Fruit fly (Drosophila melanogaster) whole organism, adult: ENCODE data around the gene His3.3A.

Experiments used
- CG11617 ChIP-seq: fragments of 200-800 bp; sonication (Bioruptor generic); optimal IDR thresholded peaks from 2 replicates; lab custom pipeline; 2017; ENCODE audit warnings: mild to moderate bottlenecking, missing biosample characterization, missing genetic modification reagents, missing genetic modification characterization
- CG12768 ChIP-seq: fragments of 200-800 bp; sonication (Bioruptor generic); optimal IDR thresholded peaks from 2 replicates; lab custom pipeline; 2017; ENCODE audit warnings: missing biosample characterization, missing genetic modification characterization, mild to moderate bottlenecking, moderate library complexity, missing genetic modification reagents
- CG14711 ChIP-seq: fragments of 200-800 bp; sonication (Bioruptor generic); optimal IDR thresholded peaks from 2 replicates; lab custom pipeline; 2018; ENCODE audit warnings: missing biosample characterization, mild to moderate bottlenecking, missing genetic modification characterization, moderate library complexity
- CG1620 ChIP-seq: fragments of 200-800 bp; sonication (Bioruptor generic); optimal IDR thresholded peaks from 2 replicates; lab custom pipeline; 2016; ENCODE audit warnings: missing biosample characterization, missing genetic modification characterization
- CG33017 ChIP-seq: fragments of 200-800 bp; sonication (Bioruptor generic); optimal IDR thresholded peaks from 2 replicates; lab custom pipeline; 2018; ENCODE audit warnings: missing biosample characterization, mild to moderate bottlenecking, missing genetic modification characterization, moderate library complexity
- CG5204 ChIP-seq: fragments of 200-800 bp; sonication (Bioruptor generic); optimal IDR thresholded peaks from 2 replicates; lab custom pipeline; 2016; ENCODE audit warnings: missing biosample characterization, missing genetic modification characterization
- CG7045 ChIP-seq: fragments of 200-800 bp; sonication (Bioruptor generic); optimal IDR thresholded peaks from 2 replicates; lab custom pipeline; 2017; ENCODE audit warnings: missing biosample characterization, mild to moderate bottlenecking, missing genetic modification characterization
- CG7101 ChIP-seq: fragments of 200-800 bp; sonication (Bioruptor generic); optimal IDR thresholded peaks from 2 replicates; lab custom pipeline; 2018; ENCODE audit warnings: missing biosample characterization, mild to moderate bottlenecking, missing genetic modification characterization, moderate library complexity
- Clk ChIP-seq: fragments of 200-800 bp; sonication (Bioruptor generic); optimal IDR thresholded peaks from 2 replicates; lab custom pipeline; 2017; ENCODE audit warnings: missing biosample characterization, missing genetic modification characterization
- Crg-1 ChIP-seq: fragments of 200-800 bp; sonication (Bioruptor generic); optimal IDR thresholded peaks from 2 replicates; lab custom pipeline; 2016; ENCODE audit warnings: missing biosample characterization, missing genetic modification characterization
- Hr96 ChIP-seq: fragments of 200-800 bp; sonication (Bioruptor generic); optimal IDR thresholded peaks from 2 replicates; lab custom pipeline; 2016; ENCODE audit warnings: missing biosample characterization, missing genetic modification characterization
- Mnt ChIP-seq: fragments of 200-800 bp; sonication (Bioruptor generic); optimal IDR thresholded peaks from 2 replicates; lab custom pipeline; 2016; ENCODE audit warnings: missing biosample characterization, mild to moderate bottlenecking, missing genetic modification characterization
- bab1 ChIP-seq: fragments of 200-800 bp; sonication (Bioruptor generic); optimal IDR thresholded peaks from 3 replicates; lab custom pipeline; 2019; ENCODE audit warnings: missing biosample characterization, mild to moderate bottlenecking, missing genetic modification characterization, moderate library complexity
- cic ChIP-seq: fragments of 200-800 bp; sonication (Bioruptor generic); optimal IDR thresholded peaks from 2 replicates; lab custom pipeline; 2017; ENCODE audit warnings: missing biosample characterization, mild to moderate bottlenecking, missing genetic modification characterization, moderate library complexity
- cnc ChIP-seq, 2 experiments: fragments of >200 bp; optimal IDR thresholded peaks; 2 replicates each; lab custom pipeline; 2017
- kay ChIP-seq: fragments of 200-800 bp; sonication (Bioruptor generic); peaks from one replicate; lab custom pipeline; 2016; ENCODE audit warnings: missing biosample characterization, missing genetic modification characterization, borderline replicate concordance
- ovo ChIP-seq: fragments of 200-800 bp; sonication (Bioruptor generic); optimal IDR thresholded peaks from 2 replicates; lab custom pipeline; 2016; ENCODE audit warnings: missing biosample characterization, missing genetic modification characterization
- pad ChIP-seq: fragments of 200-800 bp; sonication (Bioruptor generic); optimal IDR thresholded peaks from 3 replicates; lab custom pipeline; 2017; ENCODE audit warnings: missing biosample characterization, missing genetic modification characterization, mild to moderate bottlenecking, moderate library complexity, missing genetic modification reagents
- tj ChIP-seq: fragments of 200-800 bp; sonication (Bioruptor generic); optimal IDR thresholded peaks from 3 replicates; lab custom pipeline; 2017; ENCODE audit warnings: missing biosample characterization, mild to moderate bottlenecking, missing genetic modification characterization, moderate library complexity
- toe ChIP-seq: fragments of 200-800 bp; sonication (Bioruptor generic); optimal IDR thresholded peaks from 2 replicates; lab custom pipeline; 2016; ENCODE audit warnings: missing biosample characterization, missing genetic modification characterization

Gene His3.3A

DNA sequence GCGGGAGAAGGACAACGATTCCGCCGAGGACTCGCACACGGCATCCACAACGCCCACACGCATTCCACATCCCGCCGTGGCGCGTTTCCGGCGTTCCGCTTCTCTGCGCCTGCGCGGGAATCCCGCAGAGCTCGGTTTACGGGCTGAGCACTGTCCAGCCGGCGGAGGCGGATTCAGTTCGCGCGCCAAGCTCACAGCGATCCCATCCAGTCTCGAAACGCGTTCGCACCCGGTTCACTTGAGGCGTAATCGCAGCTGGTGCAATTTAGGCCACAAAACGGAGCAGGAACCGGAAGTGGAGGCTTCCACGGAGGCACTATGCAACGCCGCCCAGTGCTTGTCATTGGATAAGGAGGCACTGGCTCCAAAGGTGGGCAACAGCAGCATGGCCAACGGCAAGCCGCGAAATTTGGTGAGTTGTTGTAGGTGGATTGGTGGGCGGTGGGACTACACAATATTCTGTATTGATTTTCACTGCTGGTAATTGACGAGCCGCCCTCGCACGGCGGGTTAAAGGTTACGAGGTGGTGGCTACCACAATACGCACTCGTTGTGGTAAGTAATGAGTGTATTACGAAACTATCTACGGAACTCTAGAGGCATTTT, 8.0 kb downstream of the His3.3A start:
- TF ChIP-seq cic, result peak; percentile 13
- no peak for TF ChIP-seq tj (GFP tag; lab: Kevin White, UChicago)
- no peak for TF ChIP-seq CG12768 (GFP tag; lab: Kevin White, UChicago)
- TF ChIP-seq Mnt (GFP tag; lab: Kevin White, UChicago), result no peak

DNA sequence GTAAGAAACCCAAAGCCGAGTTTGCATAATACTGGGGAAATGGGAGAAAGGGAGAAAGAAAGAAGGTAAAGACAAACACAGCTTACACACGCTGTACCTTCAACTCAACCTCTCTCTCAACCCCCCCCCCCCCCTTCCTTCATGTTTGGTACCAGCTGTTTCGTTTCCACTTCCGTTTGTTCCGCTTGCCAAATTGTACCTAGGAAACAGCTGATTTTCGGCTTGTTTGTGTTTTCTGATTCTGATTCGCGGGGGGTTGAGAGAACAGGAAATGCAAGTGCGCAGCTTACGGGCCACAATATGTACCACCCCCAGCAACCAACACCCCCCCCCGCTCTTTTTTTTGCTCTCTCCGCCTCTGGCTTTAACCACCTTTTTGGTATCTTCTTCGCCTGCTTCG, 9.1 kb downstream of the His3.3A start:
- no peak for TF ChIP-seq CG7101 (tag; lab: Kevin White, UChicago)
- peak; percentile 32 for TF ChIP-seq pad
- no peak for TF ChIP-seq CG7045 (GFP tag; lab: Kevin White, UChicago)
- no peak for TF ChIP-seq ovo (GFP tag; lab: Kevin White, UChicago)
- no peak for TF ChIP-seq CG33017 (tag; lab: Kevin White, UChicago)
- no peak for TF ChIP-seq toe (GFP tag; lab: Kevin White, UChicago)
- no peak for TF ChIP-seq CG14711 (tag; lab: Kevin White, UChicago)
- TF ChIP-seq cic, result peak; percentile 48
- peak; percentile 82 for TF ChIP-seq tj (GFP tag; lab: Kevin White, UChicago)
- peak; percentile 24 for TF ChIP-seq CG12768 (GFP tag; lab: Kevin White, UChicago)
- no peak for TF ChIP-seq kay
- TF ChIP-seq Clk (GFP tag; lab: Kevin White, UChicago), result no peak
- TF ChIP-seq CG11617, result no peak
- no peak for TF ChIP-seq CG1620 (GFP tag; lab: Kevin White, UChicago)
- no peak for TF ChIP-seq cnc (optimal IDR thresholded peaks at IDR 0.05; lab: Kevin White, UChicago)
- peak; percentile 0 for TF ChIP-seq bab1 (GFP tag; lab: Kevin White, UChicago)
- TF ChIP-seq Hr96, result no peak
- no peak for TF ChIP-seq Crg-1 (GFP tag; lab: Kevin White, UChicago)
- TF ChIP-seq Mnt (GFP tag; lab: Kevin White, UChicago), result no peak
- no peak for TF ChIP-seq CG5204 (GFP tag; lab: Kevin White, UChicago)

dm6 chr2L:5070797-5071579, 16.1 kb downstream of the His3.3A start, which contains the start of gene RpL37A:
TSS of gene RpL37A (plus strand) at chr2L:5070957.
- TF ChIP-seq CG5204 (GFP tag; lab: Kevin White, UChicago), result no peak
- TF ChIP-seq cic, result peak; percentile 62
- TF ChIP-seq bab1 (GFP tag; lab: Kevin White, UChicago), result peak; percentile 85
- peak; percentile 54 for TF ChIP-seq tj (GFP tag; lab: Kevin White, UChicago)
- peak; percentile 18 for TF ChIP-seq kay
- TF ChIP-seq CG1620 (GFP tag; lab: Kevin White, UChicago), result peak; percentile 86
- TF ChIP-seq CG7045 (GFP tag; lab: Kevin White, UChicago), result peak; percentile 57
- peak; percentile 63 for TF ChIP-seq ovo (GFP tag; lab: Kevin White, UChicago)
- peak; percentile 74 for TF ChIP-seq pad
- TF ChIP-seq CG14711 (tag; lab: Kevin White, UChicago), result peak; percentile 61
- TF ChIP-seq Crg-1 (GFP tag; lab: Kevin White, UChicago), result peak; percentile 73
- TF ChIP-seq CG11617, result peak; percentile 87
- peak; percentile 61 for TF ChIP-seq Clk (GFP tag; lab: Kevin White, UChicago)
- no peak for TF ChIP-seq toe (GFP tag; lab: Kevin White, UChicago)
- TF ChIP-seq CG7101 (tag; lab: Kevin White, UChicago), result peak; percentile 81
- TF ChIP-seq CG33017 (tag; lab: Kevin White, UChicago), result peak; percentile 54
- no peak for TF ChIP-seq cnc (optimal IDR thresholded peaks at IDR 0.05; lab: Kevin White, UChicago)
- TF ChIP-seq Mnt (GFP tag; lab: Kevin White, UChicago), result peak; percentile 76
- TF ChIP-seq CG12768 (GFP tag; lab: Kevin White, UChicago), result peak; percentile 66
- peak; percentile 84 for TF ChIP-seq Hr96

DNA sequence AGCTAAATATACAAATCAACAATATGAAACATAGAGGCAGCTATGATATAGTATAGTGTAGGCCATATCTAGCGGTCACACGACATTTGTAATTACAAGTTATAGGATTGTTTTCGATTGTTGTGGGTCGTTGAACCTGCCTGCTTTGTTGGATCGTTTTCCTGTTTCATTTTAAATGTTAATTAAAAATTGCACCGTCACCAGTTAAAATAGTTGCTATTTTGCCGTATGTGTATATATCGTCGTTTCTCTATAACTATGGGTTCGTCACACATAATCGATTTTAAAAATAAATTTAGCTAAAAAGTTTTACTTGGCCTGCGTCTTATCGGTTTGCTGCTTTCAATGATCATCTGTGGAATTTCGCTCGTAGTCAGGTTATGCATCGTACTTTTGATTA, 17.5 kb downstream of the His3.3A start:
- no peak for TF ChIP-seq toe (GFP tag; lab: Kevin White, UChicago)
- peak; percentile 2 for TF ChIP-seq tj (GFP tag; lab: Kevin White, UChicago)
- no peak for TF ChIP-seq CG33017 (tag; lab: Kevin White, UChicago)
- TF ChIP-seq CG14711 (tag; lab: Kevin White, UChicago), result no peak
- peak; percentile 64 for TF ChIP-seq kay

DNA sequence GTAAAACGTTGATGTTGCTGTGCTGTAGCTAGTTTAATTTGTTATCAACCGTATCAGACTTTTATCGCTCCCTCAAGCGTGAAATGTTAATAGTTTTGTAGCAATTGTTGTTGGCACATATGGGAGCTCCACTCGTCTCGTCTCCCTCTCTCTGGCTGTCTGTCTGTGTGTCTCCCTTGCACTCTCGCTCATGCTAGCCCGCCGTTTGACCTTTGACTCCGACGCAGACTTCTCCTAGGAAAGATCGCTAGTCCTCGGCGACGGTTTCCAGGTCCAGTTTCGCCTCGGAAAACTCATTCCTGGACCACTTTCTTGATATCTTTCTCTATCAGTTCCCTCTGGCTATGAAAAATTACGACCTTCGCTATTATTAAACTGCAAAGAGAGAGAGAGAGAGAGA, 24.3 kb downstream of the His3.3A start:
- TF ChIP-seq tj (GFP tag; lab: Kevin White, UChicago) (no peak), ovo (GFP tag; lab: Kevin White, UChicago) (no peak), cnc (optimal IDR thresholded peaks at IDR 0.05; lab: Kevin White, UChicago) (no peak), Mnt (GFP tag; lab: Kevin White, UChicago) (no peak), pad (no peak), CG7045 (GFP tag; lab: Kevin White, UChicago) (no peak), CG7101 (tag; lab: Kevin White, UChicago) (no peak), kay (no peak), cic (no peak), CG1620 (GFP tag; lab: Kevin White, UChicago) (no peak), Clk (GFP tag; lab: Kevin White, UChicago) (no peak)
